Worm (Caenorhabditis elegans) whole organism, L4 larva: ENCODE results near the gene K09E2.2.
A peak's percentile ranks its signal among the peaks of the same experiment; 100 is the strongest.

Experiments used
- F26F4.8 ChIP-seq: fragments of 200-800 bp; sonication (Bioruptor generic); conservative IDR thresholded peaks from 2 replicates; pipeline ENCODE4 v1.3.6; 2022; ENCODE audit warnings: missing genetic modification characterization, missing compliant biosample characterization
- F37D6.2 ChIP-seq: sonication (generic microtip); optimal IDR thresholded peaks from 2 replicates; lab custom pipeline; 2016; ENCODE audit warnings: mild to moderate bottlenecking, missing genetic modification characterization, missing compliant biosample characterization
- F44E2.7 ChIP-seq: fragments of 200-800 bp; sonication (Bioruptor generic); IDR thresholded peaks from 2 replicates; pipeline ENCODE4 v2.1.2; 2022; ENCODE audit warnings: missing genetic modification characterization, missing compliant biosample characterization
- Y105C5A.15 ChIP-seq: fragments of 200-800 bp; sonication (Bioruptor generic); IDR thresholded peaks from 2 replicates; pipeline ENCODE4 v1.3.6; 2022; ENCODE audit warnings: missing genetic modification characterization, missing compliant biosample characterization
- Y48G9A.11 ChIP-seq: fragments of 200-800 bp; sonication (Bioruptor generic); IDR thresholded peaks from 2 replicates; pipeline ENCODE4 v1.3.6; 2022; ENCODE audit warnings: missing genetic modification reagents, missing genetic modification characterization, missing compliant biosample characterization
- Y5F2A.4 ChIP-seq: fragments of 200-800 bp; sonication (Bioruptor generic); optimal IDR thresholded peaks from 2 replicates; lab custom pipeline; 2018; ENCODE audit warnings: mild to moderate bottlenecking, missing genetic modification characterization, missing compliant biosample characterization
- Y75B8A.6 ChIP-seq: fragments of 200-800 bp; sonication (Bioruptor generic); IDR thresholded peaks from 2 replicates; pipeline ENCODE4 v1.3.6; 2022; ENCODE audit warnings: missing genetic modification reagents, missing genetic modification characterization, missing compliant biosample characterization
- ZK337.2 ChIP-seq: fragments of 200-800 bp; sonication (Bioruptor generic); IDR thresholded peaks from 2 replicates; pipeline ENCODE4 v1.3.6; 2022; ENCODE audit warnings: missing genetic modification reagents, missing genetic modification characterization, missing compliant biosample characterization
- ceh-20 ChIP-seq: fragments of 200-800 bp; sonication (Bioruptor generic); IDR thresholded peaks from 2 replicates; pipeline ENCODE4 v1.3.6; 2022; ENCODE audit warnings: missing genetic modification reagents, missing genetic modification characterization, missing compliant biosample characterization
- ceh-28 ChIP-seq: fragments of 150-350 bp; optimal IDR thresholded peaks from 2 replicates; lab custom pipeline; 2014; ENCODE audit warnings: missing biosample characterization, missing genetic modification reagents, missing genetic modification characterization
- ceh-32 ChIP-seq: sonication (generic microtip); optimal IDR thresholded peaks from 2 replicates; lab custom pipeline; 2016; ENCODE audit warnings: mild to moderate bottlenecking, missing genetic modification characterization, missing compliant biosample characterization; ENCODE audit not compliant: poor library complexity
- ceh-62 ChIP-seq: sonication (generic microtip); optimal IDR thresholded peaks from 2 replicates; lab custom pipeline; 2017; ENCODE audit warnings: missing biosample characterization, missing genetic modification characterization
- ceh-82 ChIP-seq: sonication (generic microtip); optimal IDR thresholded peaks from 2 replicates; lab custom pipeline; 2017; ENCODE audit warnings: missing biosample characterization, missing genetic modification characterization
- ces-1 ChIP-seq: fragments of 150-350 bp; sonication (generic microtip); optimal IDR thresholded peaks from 4 replicates; lab custom pipeline; 2014; ENCODE audit warnings: missing biosample characterization, missing genetic modification reagents, missing genetic modification characterization
- cey-2 ChIP-seq: sonication (generic microtip); optimal IDR thresholded peaks from 3 replicates; lab custom pipeline; 2017; ENCODE audit warnings: missing genetic modification characterization, mild to moderate bottlenecking, missing compliant biosample characterization, antibody characterized with exemption, borderline replicate concordance; ENCODE audit not compliant: insufficient read depth
- ctbp-1 ChIP-seq: fragments of 200-800 bp; sonication (Bioruptor generic); IDR thresholded peaks from 2 replicates; pipeline ENCODE4 v1.3.6; 2022; ENCODE audit warnings: missing genetic modification reagents, missing genetic modification characterization, missing compliant biosample characterization
- daf-16 ChIP-seq, 3 experiments: sonication (generic microtip); optimal IDR thresholded peaks; 2 replicates each; lab custom pipeline; 2016 to 2017; ENCODE audit warnings: missing genetic modification characterization in 3 of 3, missing genetic modification reagents in 3 of 3, mild to moderate bottlenecking in 2 of 3, missing compliant biosample characterization in 2 of 3, missing biosample characterization in 1 of 3, moderate library complexity in 1 of 3
- dmd-8 ChIP-seq: fragments of 200-800 bp; sonication (Bioruptor generic); IDR thresholded peaks from 2 replicates; pipeline ENCODE4 v1.3.6; 2022; ENCODE audit warnings: missing genetic modification characterization, missing compliant biosample characterization
- dpl-1 ChIP-seq: fragments of 150-350 bp; optimal IDR thresholded peaks from 2 replicates; lab custom pipeline; 2014; ENCODE audit warnings: missing biosample characterization, missing genetic modification reagents, missing genetic modification characterization
- dve-1 ChIP-seq: sonication (generic microtip); optimal IDR thresholded peaks from 2 replicates; lab custom pipeline; 2017; ENCODE audit warnings: antibody characterized with exemption, mild to moderate bottlenecking, missing genetic modification characterization, missing compliant biosample characterization; ENCODE audit not compliant: insufficient read depth
- egl-27 ChIP-seq: sonication (generic microtip); optimal IDR thresholded peaks from 3 replicates; lab custom pipeline; 2017; ENCODE audit warnings: missing biosample characterization, missing genetic modification reagents, missing genetic modification characterization
- hlh-11 ChIP-seq: fragments of 200-800 bp; sonication (Bioruptor generic); optimal IDR thresholded peaks from 2 replicates; lab custom pipeline; 2018; ENCODE audit warnings: mild to moderate bottlenecking, missing genetic modification characterization, missing compliant biosample characterization
- hmg-1.1 ChIP-seq: fragments of 200-800 bp; sonication (Bioruptor generic); IDR thresholded peaks from 2 replicates; pipeline ENCODE4 v1.3.6; 2022; ENCODE audit warnings: missing genetic modification reagents, missing genetic modification characterization, missing compliant biosample characterization
- jun-1 ChIP-seq: fragments of 150-350 bp; optimal IDR thresholded peaks from 2 replicates; lab custom pipeline; 2014; ENCODE audit warnings: missing biosample characterization, missing genetic modification reagents, missing genetic modification characterization
- lin-1 ChIP-seq: fragments of 200-800 bp; sonication (Bioruptor generic); IDR thresholded peaks from 2 replicates; pipeline ENCODE4 v1.3.6; 2022; ENCODE audit warnings: missing genetic modification reagents, missing genetic modification characterization, missing compliant biosample characterization
- lin-13 ChIP-seq: fragments of 150-350 bp; optimal IDR thresholded peaks from 2 replicates; lab custom pipeline; 2014; ENCODE audit warnings: missing biosample characterization, missing genetic modification reagents, missing genetic modification characterization
- lin-15B ChIP-seq: fragments of 150-350 bp; sonication (generic microtip); optimal IDR thresholded peaks from 3 replicates; lab custom pipeline; 2014; ENCODE audit warnings: missing biosample characterization, missing genetic modification characterization
- lin-38 ChIP-seq: fragments of 200-800 bp; sonication (Bioruptor generic); IDR thresholded peaks from 2 replicates; pipeline ENCODE4 v1.3.6; 2022; ENCODE audit warnings: missing genetic modification reagents, missing genetic modification characterization, missing compliant biosample characterization
- lir-3 ChIP-seq: sonication (generic microtip); optimal IDR thresholded peaks from 2 replicates; lab custom pipeline; 2016; ENCODE audit warnings: mild to moderate bottlenecking, missing genetic modification characterization, missing compliant biosample characterization
- lsy-2 ChIP-seq, 2 experiments: fragments of 150-350 bp in 1 of 2; sonication (generic microtip) in 1 of 2; optimal IDR thresholded peaks; 2 replicates each; lab custom pipeline; 2014 to 2017; ENCODE audit warnings: missing biosample characterization in 2 of 2, missing genetic modification characterization in 2 of 2
- madf-5 ChIP-seq, 2 experiments: fragments of 200-800 bp; sonication (Bioruptor generic); IDR thresholded peaks; 2 replicates each; pipeline ENCODE4 v1.3.6; 2022; ENCODE audit warnings: missing compliant biosample characterization in 2 of 2, missing genetic modification characterization in 2 of 2
- madf-9 ChIP-seq: fragments of 200-800 bp; sonication (Bioruptor generic); conservative IDR thresholded peaks from 2 replicates; pipeline ENCODE4 v1.3.6; 2022; ENCODE audit warnings: missing genetic modification reagents, missing genetic modification characterization, missing compliant biosample characterization
- mdt-29 ChIP-seq: fragments of 200-800 bp; sonication (Bioruptor generic); IDR thresholded peaks from 2 replicates; pipeline ENCODE4 v1.3.6; 2022; ENCODE audit warnings: missing genetic modification reagents, missing genetic modification characterization, missing compliant biosample characterization
- mep-1 ChIP-seq: fragments of 150-350 bp; sonication (generic microtip); optimal IDR thresholded peaks from 3 replicates; lab custom pipeline; 2014; ENCODE audit warnings: missing biosample characterization, missing genetic modification characterization
- mxl-2 ChIP-seq: fragments of 200-800 bp; sonication (Bioruptor generic); conservative IDR thresholded peaks from 2 replicates; pipeline ENCODE4 v1.3.6; 2022; ENCODE audit warnings: missing genetic modification reagents, missing genetic modification characterization, missing compliant biosample characterization
- mxl-3 ChIP-seq: fragments of 200-800 bp; sonication (Bioruptor generic); optimal IDR thresholded peaks from 2 replicates; lab custom pipeline; 2018; ENCODE audit warnings: mild to moderate bottlenecking, missing genetic modification characterization, missing compliant biosample characterization
- nhr-11 ChIP-seq: fragments of 150-350 bp; optimal IDR thresholded peaks from 2 replicates; lab custom pipeline; 2014; ENCODE audit warnings: missing biosample characterization, missing genetic modification characterization
- nhr-237 ChIP-seq: sonication (generic microtip); optimal IDR thresholded peaks from 2 replicates; lab custom pipeline; 2017; ENCODE audit warnings: missing biosample characterization, missing genetic modification characterization
- nhr-28 ChIP-seq: fragments of 150-350 bp; optimal IDR thresholded peaks from 2 replicates; lab custom pipeline; 2014; ENCODE audit warnings: missing biosample characterization, missing genetic modification characterization
- nhr-41 ChIP-seq: fragments of 200-800 bp; sonication (Bioruptor generic); IDR thresholded peaks from 2 replicates; pipeline ENCODE4 v1.3.6; 2022; ENCODE audit warnings: missing genetic modification reagents, missing genetic modification characterization, missing compliant biosample characterization
- nhr-42 ChIP-seq: fragments of 200-800 bp; sonication (Bioruptor generic); IDR thresholded peaks from 2 replicates; pipeline ENCODE4 v1.3.6; 2022; ENCODE audit warnings: missing genetic modification characterization, missing compliant biosample characterization
- nhr-77 ChIP-seq: fragments of 150-350 bp; optimal IDR thresholded peaks from 2 replicates; lab custom pipeline; 2014; ENCODE audit warnings: missing biosample characterization, missing genetic modification characterization
- saeg-2 ChIP-seq: fragments of 200-800 bp; sonication (Bioruptor generic); IDR thresholded peaks from 2 replicates; pipeline ENCODE4 v1.3.6; 2022; ENCODE audit warnings: missing genetic modification reagents, missing genetic modification characterization, missing compliant biosample characterization
- sdz-12 ChIP-seq: fragments of 200-800 bp; sonication (Bioruptor generic); optimal IDR thresholded peaks from 2 replicates; lab custom pipeline; 2018; ENCODE audit warnings: mild to moderate bottlenecking, missing genetic modification characterization, missing compliant biosample characterization
- skn-1 ChIP-seq: fragments of 150-350 bp; optimal IDR thresholded peaks from 2 replicates; lab custom pipeline; 2014; ENCODE audit warnings: missing biosample characterization, missing genetic modification characterization
- spr-3 ChIP-seq: fragments of 200-800 bp; sonication (Bioruptor generic); optimal IDR thresholded peaks from 2 replicates; lab custom pipeline; 2018; ENCODE audit warnings: mild to moderate bottlenecking, missing genetic modification characterization, missing compliant biosample characterization
- tra-1 ChIP-seq: fragments of 200-800 bp; sonication (Bioruptor generic); IDR thresholded peaks from 2 replicates; pipeline ENCODE4 v1.3.6; 2022; ENCODE audit warnings: missing genetic modification reagents, missing genetic modification characterization, missing compliant biosample characterization
- zfp-2 ChIP-seq: sonication (generic microtip); optimal IDR thresholded peaks from 2 replicates; lab custom pipeline; 2016; ENCODE audit warnings: mild to moderate bottlenecking, missing genetic modification characterization, missing compliant biosample characterization
- zip-11 ChIP-seq: fragments of 200-800 bp; sonication (Bioruptor generic); IDR thresholded peaks from 2 replicates; pipeline ENCODE4 v1.3.6; 2022; ENCODE audit warnings: missing genetic modification characterization, missing compliant biosample characterization
- zip-2 ChIP-seq: fragments of 150-350 bp; optimal IDR thresholded peaks from 2 replicates; lab custom pipeline; 2014; ENCODE audit warnings: missing biosample characterization, missing genetic modification characterization

K09E2.2 gene

ce11 chrX:8646287-8646686 lies 26.6 kb upstream of the K09E2.2 start (continued):
- TF ChIP-seq lin-13 (GFP tag; lab: Kevin White, UChicago) (peak; percentile 39), nhr-41 (GFP tag; lab: Robert Waterston, UW) (peak; percentile 51; the same call in 1 of the 2 replicates), mep-1 (peak; percentile 51), nhr-28 (tag; lab: Kevin White, UChicago) (peak; percentile 40), saeg-2 (GFP tag; lab: Robert Waterston, UW) (peak; percentile 57; the same call in 1 of the 2 replicates), ZK337.2 (GFP tag; lab: Robert Waterston, UW) (peak; percentile 71; the same call in 1 of the 2 replicates), jun-1 (no peak), F44E2.7 (GFP tag; lab: Robert Waterston, UW) (peak; percentile 90), F37D6.2 (tag; lab: Kevin White, UChicago) (peak; percentile 27), nhr-77 (tag; lab: Kevin White, UChicago) (no peak), Y5F2A.4 (GFP tag; lab: Kevin White, UChicago) (no peak), nhr-237 (tag; lab: Kevin White, UChicago) (no peak), Y48G9A.11 (GFP tag; lab: Robert Waterston, UW) (peak; percentile 61; the same call in 1 of the 2 replicates), lin-1 (GFP tag; lab: Robert Waterston, UW) (peak; percentile 56; the same call in 1 of the 2 replicates), ctbp-1 (peak; percentile 87), Y105C5A.15 (peak; percentile 90), lir-3 (tag; lab: Kevin White, UChicago) (peak; percentile 31), mdt-29 (no peak), lsy-2 (tag; optimal IDR thresholded peaks at IDR 0.05; lab: Kevin White, UChicago) (peak in 1 of 2 experiments; percentile 61), madf-9 (GFP tag; lab: Robert Waterston, UW) (peak; percentile 77), ceh-20 (GFP tag; lab: Robert Waterston, UW) (peak; percentile 62; the same call in 1 of the 2 replicates), zip-2 (no peak), egl-27 (tag; lab: Kevin White, UChicago) (no peak), mxl-2 (peak; percentile 80), daf-16 (GFP tag; optimal IDR thresholded peaks at IDR 0.05; lab: Kevin White, UChicago) (peak; percentile 33 to 87), daf-16 (tag; optimal IDR thresholded peaks at IDR 0.05; lab: Kevin White, UChicago) (peak; percentile 76), hmg-1.1 (GFP tag; lab: Robert Waterston, UW) (peak; percentile 83), dve-1 (tag; lab: Kevin White, UChicago) (peak; percentile 56), skn-1 (tag; lab: Kevin White, UChicago) (no peak), nhr-42 (peak; percentile 74; the same call in 1 of the 2 replicates), zip-11 (GFP tag; lab: Robert Waterston, UW) (0 out of 2 replicates have a peak, but pooled peaks have one; percentile 62), dpl-1 (GFP tag; lab: Kevin White, UChicago) (no peak), ceh-32 (tag; lab: Kevin White, UChicago) (no peak), tra-1 (peak; percentile 71), hlh-11 (tag; lab: Kevin White, UChicago) (no peak), ceh-62 (tag; lab: Kevin White, UChicago) (no peak), Y75B8A.6 (peak; percentile 59; the same call in 1 of the 2 replicates), cey-2 (tag; lab: Kevin White, UChicago) (no peak), lin-38 (GFP tag; lab: Robert Waterston, UW) (peak; percentile 78), ces-1 (GFP tag; lab: Kevin White, UChicago) (no peak), mxl-3 (GFP tag; lab: Kevin White, UChicago) (no peak), lin-15B (no peak), F26F4.8 (GFP tag; lab: Robert Waterston, UW) (0 out of 2 replicates have a peak, but pooled peaks have one; percentile 60), zfp-2 (tag; lab: Kevin White, UChicago) (no peak), dmd-8 (GFP tag; lab: Robert Waterston, UW) (peak; percentile 92), sdz-12 (no peak), spr-3 (peak; percentile 53), ceh-82 (tag; lab: Kevin White, UChicago) (no peak), ceh-28 (tag; lab: Kevin White, UChicago) (no peak), madf-5 (GFP tag; IDR thresholded peaks at IDR 0.05; lab: Robert Waterston, UW) (0 out of 4 replicates have a peak, but pooled peaks have one; percentile 69 to 70), nhr-11 (tag; lab: Kevin White, UChicago) (no peak)
